Fruit fly (Drosophila melanogaster) whole organism, embryonic: ENCODE measurements around the gene CoRest.

Source experiments
- Abd-B ChIP-seq: fragments of 200-800 bp; sonication (Bioruptor generic); optimal IDR thresholded peaks from 2 replicates; lab custom pipeline; 2018; ENCODE audit warnings: missing biosample characterization, mild to moderate bottlenecking, missing genetic modification characterization, moderate library complexity
- BEAF-32 ChIP-seq: fragments of 200-800 bp; sonication (Bioruptor generic); optimal IDR thresholded peaks from 3 replicates; lab custom pipeline; 2017; ENCODE audit warnings: missing biosample characterization, missing genetic modification characterization, mild to moderate bottlenecking, moderate library complexity, missing genetic modification reagents
- C15 ChIP-seq: fragments of 200-800 bp; sonication (Bioruptor generic); IDR thresholded peaks from 3 replicates; pipeline ENCODE4 v1.3.6; 2022; ENCODE audit warnings: missing biosample characterization, missing genetic modification characterization
- CG10209 ChIP-seq: fragments of 200-800 bp; sonication (Bioruptor generic); optimal IDR thresholded peaks from 3 replicates; lab custom pipeline; 2017; ENCODE audit warnings: missing biosample characterization, mild to moderate bottlenecking, missing genetic modification characterization, missing genetic modification reagents
- CG10959 ChIP-seq: fragments of 200-800 bp; sonication (Bioruptor generic); IDR thresholded peaks from 2 replicates; pipeline ENCODE4 v1.3.6; 2022; ENCODE audit warnings: missing biosample characterization, missing genetic modification characterization
- CG11456 ChIP-seq: fragments of 200-800 bp; sonication (Bioruptor generic); IDR thresholded peaks from 3 replicates; pipeline ENCODE4 v1.3.6; 2022; ENCODE audit warnings: missing biosample characterization, missing genetic modification characterization
- CG11695 ChIP-seq: fragments of 200-800 bp; sonication (Bioruptor generic); IDR thresholded peaks from 3 replicates; pipeline ENCODE4 v1.3.6; 2022; ENCODE audit warnings: missing biosample characterization, missing genetic modification characterization
- CG11696 ChIP-seq: fragments of 200-800 bp; sonication (Bioruptor generic); IDR thresholded peaks from 2 replicates; pipeline ENCODE4 v1.3.6; 2022; ENCODE audit warnings: missing biosample characterization, missing genetic modification characterization
- CG14965 ChIP-seq: fragments of 200-800 bp; sonication (Bioruptor generic); optimal IDR thresholded peaks from 2 replicates; lab custom pipeline; 2016; ENCODE audit warnings: missing biosample characterization, missing genetic modification characterization, borderline replicate concordance
- CG15011 ChIP-seq: fragments of 200-800 bp; sonication (Bioruptor generic); optimal IDR thresholded peaks from 3 replicates; lab custom pipeline; 2018; ENCODE audit warnings: missing biosample characterization, mild to moderate bottlenecking, missing genetic modification characterization
- CG15601 ChIP-seq: fragments of 200-800 bp; sonication (Bioruptor generic); optimal IDR thresholded peaks from 3 replicates; lab custom pipeline; 2019; ENCODE audit warnings: missing biosample characterization, mild to moderate bottlenecking, missing genetic modification characterization, moderate library complexity
- CG17568 ChIP-seq: fragments of 200-800 bp; sonication (Bioruptor generic); optimal IDR thresholded peaks from 2 replicates; lab custom pipeline; 2018; ENCODE audit warnings: missing biosample characterization, mild to moderate bottlenecking, missing genetic modification characterization, moderate library complexity
- CG17612 ChIP-seq: fragments of 200-800 bp; sonication (Bioruptor generic); IDR thresholded peaks from 2 replicates; pipeline ENCODE4 v1.3.6; 2022; ENCODE audit warnings: missing biosample characterization, missing genetic modification characterization
- CG31441 ChIP-seq: fragments of 200-800 bp; sonication (Bioruptor generic); IDR thresholded peaks from 2 replicates; pipeline ENCODE4 v1.3.6; 2022; ENCODE audit warnings: missing biosample characterization, missing genetic modification characterization
- CG33213 ChIP-seq: fragments of 200-800 bp; sonication (Bioruptor generic); optimal IDR thresholded peaks from 3 replicates; lab custom pipeline; 2016; ENCODE audit warnings: missing biosample characterization, missing genetic modification characterization
- CG3847 ChIP-seq: fragments of 200-800 bp; sonication (Bioruptor generic); IDR thresholded peaks from 2 replicates; pipeline ENCODE4 v1.3.6; 2022; ENCODE audit warnings: missing biosample characterization, missing genetic modification characterization
- CG6175 ChIP-seq: fragments of 200-800 bp; sonication (Bioruptor generic); IDR thresholded peaks from 3 replicates; pipeline ENCODE4 v1.3.6; 2022; ENCODE audit warnings: missing biosample characterization, missing genetic modification characterization
- CG8765 ChIP-seq: fragments of 200-800 bp; sonication (Bioruptor generic); IDR thresholded peaks from 2 replicates; pipeline ENCODE4 v1.3.6; 2022; ENCODE audit warnings: missing biosample characterization, missing genetic modification characterization
- CG9727 ChIP-seq: fragments of 200-800 bp; sonication (Bioruptor generic); optimal IDR thresholded peaks from 3 replicates; lab custom pipeline; 2017; ENCODE audit warnings: missing biosample characterization, mild to moderate bottlenecking, missing genetic modification characterization
- CoRest ChIP-seq: fragments of 200-800 bp; sonication (Bioruptor generic); optimal IDR thresholded peaks from 3 replicates; lab custom pipeline; 2018; ENCODE audit warnings: missing biosample characterization, mild to moderate bottlenecking, missing genetic modification characterization, moderate library complexity
- D19B ChIP-seq: fragments of 200-800 bp; sonication (Bioruptor generic); optimal IDR thresholded peaks from 2 replicates; lab custom pipeline; 2017; ENCODE audit warnings: missing biosample characterization, mild to moderate bottlenecking, missing genetic modification characterization
- Dek ChIP-seq: fragments of 200-800 bp; sonication (Bioruptor generic); optimal IDR thresholded peaks from 3 replicates; lab custom pipeline; 2019; ENCODE audit warnings: missing biosample characterization, mild to moderate bottlenecking, missing genetic modification characterization, moderate library complexity
- Dp ChIP-seq: fragments of 200-800 bp; sonication (Bioruptor generic); optimal IDR thresholded peaks from 2 replicates; lab custom pipeline; 2018; ENCODE audit warnings: missing biosample characterization, mild to moderate bottlenecking, missing genetic modification characterization, moderate library complexity
- HLH3B ChIP-seq: fragments of 200-800 bp; sonication (Bioruptor generic); IDR thresholded peaks from 2 replicates; pipeline ENCODE4 v1.3.6; 2022; ENCODE audit warnings: missing biosample characterization, missing genetic modification characterization
- HmgZ ChIP-seq: fragments of 200-800 bp; sonication (Bioruptor generic); optimal IDR thresholded peaks from 2 replicates; lab custom pipeline; 2018; ENCODE audit warnings: missing biosample characterization, mild to moderate bottlenecking, missing genetic modification characterization
- Hmr ChIP-seq: fragments of 200-800 bp; sonication (Bioruptor generic); optimal IDR thresholded peaks from 3 replicates; lab custom pipeline; 2017; ENCODE audit warnings: mild to moderate bottlenecking, missing biosample characterization, missing genetic modification reagents, missing genetic modification characterization
- Hr39 ChIP-seq: fragments of >200 bp; optimal IDR thresholded peaks from 2 replicates; lab custom pipeline; 2017
- Max ChIP-seq: fragments of 200-800 bp; sonication (Bioruptor generic); optimal IDR thresholded peaks from 2 replicates; lab custom pipeline; 2016; ENCODE audit warnings: missing biosample characterization, mild to moderate bottlenecking, missing genetic modification characterization
- Med ChIP-seq: fragments of 200-800 bp; sonication (Bioruptor generic); peaks from one replicate; lab custom pipeline; 2016; ENCODE audit warnings: missing biosample characterization, missing genetic modification characterization, mild to moderate bottlenecking, inconsistent platforms, moderate library complexity
- Meics ChIP-seq: fragments of 200-800 bp; sonication (Bioruptor generic); optimal IDR thresholded peaks from 2 replicates; lab custom pipeline; 2017; ENCODE audit warnings: missing biosample characterization, mild to moderate bottlenecking, missing genetic modification characterization
- Rfx ChIP-seq: fragments of 200-800 bp; sonication (Bioruptor generic); IDR thresholded peaks from 2 replicates; pipeline ENCODE4 v1.3.6; 2022; ENCODE audit warnings: missing biosample characterization, missing genetic modification characterization
- bab2 ChIP-seq: fragments of 200-800 bp; sonication (Bioruptor generic); optimal IDR thresholded peaks from 2 replicates; lab custom pipeline; 2016; ENCODE audit warnings: missing biosample characterization, missing genetic modification characterization
- bigmax ChIP-seq: fragments of 200-800 bp; sonication (Bioruptor generic); optimal IDR thresholded peaks from 2 replicates; lab custom pipeline; 2018; ENCODE audit warnings: missing biosample characterization, mild to moderate bottlenecking, missing genetic modification characterization
- br ChIP-seq: fragments of >200 bp; optimal IDR thresholded peaks from 2 replicates; lab custom pipeline; 2017
- gro ChIP-seq: fragments of 200-800 bp; sonication (Bioruptor generic); optimal IDR thresholded peaks from 2 replicates; lab custom pipeline; 2016; ENCODE audit warnings: missing biosample characterization, missing genetic modification characterization
- hb ChIP-seq: fragments of 200-800 bp; sonication (Bioruptor generic); IDR thresholded peaks from 3 replicates; pipeline ENCODE4 v1.3.6; 2022; ENCODE audit warnings: missing biosample characterization, missing genetic modification characterization; ENCODE audit not compliant: partially characterized antibody
- klu ChIP-seq: fragments of 200-800 bp; sonication (Bioruptor generic); IDR thresholded peaks from 2 replicates; pipeline ENCODE4 v1.3.6; 2022; ENCODE audit warnings: missing biosample characterization, missing genetic modification characterization
- lbe ChIP-seq: fragments of 200-800 bp; sonication (Bioruptor generic); optimal IDR thresholded peaks from 2 replicates; lab custom pipeline; 2016; ENCODE audit warnings: missing biosample characterization, mild to moderate bottlenecking, missing genetic modification characterization
- lov ChIP-seq, 2 experiments: fragments of 200-800 bp in 1 of 2; fragments of >200 bp in 1 of 2; sonication (Bioruptor generic) in 1 of 2; IDR thresholded peaks in 1 of 2; optimal IDR thresholded peaks in 1 of 2; 2 replicates in 1 of 2; 3 replicates in 1 of 2; pipeline versions ENCODE4 v1.3.6 to Lab custom; 2017 to 2022; ENCODE audit warnings: missing biosample characterization in 1 of 2, missing genetic modification characterization in 1 of 2
- org-1 ChIP-seq: fragments of 200-800 bp; sonication (Bioruptor generic); optimal IDR thresholded peaks from 2 replicates; lab custom pipeline; 2017; ENCODE audit warnings: missing biosample characterization, missing genetic modification characterization
- prd ChIP-seq, 3 experiments: fragments of >200 bp in 2 of 3; fragments of 200-800 bp in 1 of 3; sonication (Bioruptor generic) in 1 of 3; optimal IDR thresholded peaks in 2 of 3; IDR thresholded peaks in 1 of 3; 2 replicates in 2 of 3; 3 replicates in 1 of 3; pipeline versions ENCODE4 v1.3.6 to Lab custom; 2017 to 2022; ENCODE audit warnings: missing biosample characterization in 1 of 3, missing genetic modification characterization in 1 of 3
- salm ChIP-seq: fragments of 200-800 bp; sonication (Bioruptor generic); optimal IDR thresholded peaks from 2 replicates; lab custom pipeline; 2018; ENCODE audit warnings: missing biosample characterization, mild to moderate bottlenecking, missing genetic modification characterization
- sima ChIP-seq: fragments of 200-800 bp; sonication (Bioruptor generic); optimal IDR thresholded peaks from 2 replicates; lab custom pipeline; 2016; ENCODE audit warnings: missing biosample characterization, missing genetic modification characterization
- sisA ChIP-seq: fragments of 200-800 bp; sonication (Bioruptor generic); IDR thresholded peaks from 2 replicates; pipeline ENCODE4 v1.3.6; 2022; ENCODE audit warnings: missing biosample characterization, missing genetic modification characterization
- so ChIP-seq: fragments of 200-800 bp; sonication (Bioruptor generic); IDR thresholded peaks from 3 replicates; pipeline ENCODE4 v1.3.6; 2022; ENCODE audit warnings: missing biosample characterization, missing genetic modification characterization
- stwl ChIP-seq: fragments of 200-800 bp; sonication (Bioruptor generic); optimal IDR thresholded peaks from 3 replicates; lab custom pipeline; 2018; ENCODE audit warnings: missing biosample characterization, mild to moderate bottlenecking, missing genetic modification characterization, moderate library complexity
- tio ChIP-seq: fragments of 200-800 bp; sonication (Bioruptor generic); optimal IDR thresholded peaks from 2 replicates; lab custom pipeline; 2017; ENCODE audit warnings: missing biosample characterization, missing genetic modification characterization, inconsistent platforms
- tll ChIP-seq, 2 experiments: fragments of 200-800 bp in 1 of 2; fragments of >200 bp in 1 of 2; sonication (Bioruptor generic) in 1 of 2; optimal IDR thresholded peaks; 2 replicates each; lab custom pipeline; 2017 to 2019; ENCODE audit warnings: missing biosample characterization in 2 of 2, missing genetic modification characterization in 2 of 2, mild to moderate bottlenecking in 1 of 2, moderate library complexity in 1 of 2
- vfl ChIP-seq: fragments of 200-800 bp; sonication (Bioruptor generic); optimal IDR thresholded peaks from 2 replicates; lab custom pipeline; 2016; ENCODE audit warnings: missing biosample characterization, missing genetic modification characterization

CoRest gene

DNA sequence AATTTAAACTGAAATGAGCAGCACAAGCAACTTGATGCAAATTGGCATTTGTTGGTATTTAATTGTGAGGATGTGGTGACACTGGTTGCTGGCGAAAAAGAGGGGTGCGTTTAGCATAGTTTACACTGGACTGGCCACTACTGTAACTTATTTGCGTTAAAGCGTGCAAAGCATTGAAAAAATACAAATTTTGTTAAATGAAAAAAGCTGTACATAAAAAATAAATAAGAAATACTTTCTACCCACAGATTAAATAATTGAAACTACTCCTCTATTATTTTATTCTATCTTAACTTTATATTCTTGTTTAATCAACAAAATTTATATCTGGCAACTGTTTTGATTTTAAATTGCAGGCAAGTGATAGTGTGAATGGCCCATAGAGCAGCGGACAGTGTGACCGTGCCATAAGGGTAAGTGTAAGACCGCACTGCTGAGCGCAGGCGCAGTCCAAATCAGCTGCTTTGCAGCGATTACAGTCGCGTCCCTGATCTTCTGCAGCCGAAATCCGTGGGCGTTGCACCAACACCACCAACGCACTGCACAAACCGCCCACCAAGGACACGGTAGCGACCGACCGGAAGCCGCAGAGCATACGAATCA, 44.1 kb downstream of the CoRest start, which contains the start of the genes Grip84 and car (continued):
- peak; percentile 7 for TF ChIP-seq org-1 (GFP tag; lab: Kevin White, UChicago)
- no peak for TF ChIP-seq Hmr (GFP tag; lab: Kevin White, UChicago)
- TF ChIP-seq bab2 (GFP tag; lab: Kevin White, UChicago) = peak; percentile 38
- TF ChIP-seq sima = peak; percentile 21
- peak; percentile 72 for TF ChIP-seq Rfx
- peak; percentile 36 for TF ChIP-seq HmgZ (tag; lab: Kevin White, UChicago)
- no peak for TF ChIP-seq CG14965 (GFP tag; lab: Kevin White, UChicago)
- peak; percentile 51 for TF ChIP-seq Max (GFP tag; lab: Kevin White, UChicago)
- TF ChIP-seq CG17568 = no peak
- TF ChIP-seq tll (GFP tag; optimal IDR thresholded peaks at IDR 0.05; lab: Kevin White, UChicago) = peak; percentile 8 to 89
- peak; percentile 67; the same call in 1 of the 2 replicates for TF ChIP-seq sisA
- TF ChIP-seq lov (optimal IDR thresholded peaks at IDR 0.05; lab: Kevin White, UChicago) = no peak
- no peak for TF ChIP-seq lov (GFP tag; IDR thresholded peaks at IDR 0.05; lab: Robert Waterston, UW)
- TF ChIP-seq CG11456 (GFP tag; lab: Robert Waterston, UW) = 0 out of 3 replicates have a peak, but pooled peaks have one; percentile 8
- peak; percentile 58 for TF ChIP-seq stwl (tag; lab: Kevin White, UChicago)
- no peak for TF ChIP-seq salm
- peak; percentile 27; the same call in 1 of the 2 replicates for TF ChIP-seq CG10959 (GFP tag; lab: Robert Waterston, UW)
- no peak for TF ChIP-seq hb
- no peak for TF ChIP-seq Dek
- peak; percentile 44 for TF ChIP-seq BEAF-32 (GFP tag; lab: Kevin White, UChicago)
- TF ChIP-seq CG6175 (GFP tag; lab: Robert Waterston, UW) = no peak
- TF ChIP-seq CG15601 (tag; lab: Kevin White, UChicago) = no peak
- no peak for TF ChIP-seq lbe
- peak; percentile 34 for TF ChIP-seq gro
- TF ChIP-seq CG17612 (GFP tag; lab: Robert Waterston, UW) = no peak
- TF ChIP-seq CG8765 (GFP tag; lab: Robert Waterston, UW) = 0 out of 2 replicates have a peak, but pooled peaks have one; percentile 48
- TF ChIP-seq Hr39 (lab: Kevin White, UChicago) = no peak
- no peak for TF ChIP-seq CG10209 (GFP tag; lab: Kevin White, UChicago)
- TF ChIP-seq br (lab: Kevin White, UChicago) = no peak
- TF ChIP-seq HLH3B (GFP tag; lab: Robert Waterston, UW) = peak; percentile 55; the same call in 1 of the 2 replicates
- TF ChIP-seq klu (GFP tag; lab: Robert Waterston, UW) = peak; percentile 66; the same call in 1 of the 2 replicates
- no peak for TF ChIP-seq tio (GFP tag; lab: Kevin White, UChicago)
- TF ChIP-seq Meics (GFP tag; lab: Kevin White, UChicago) = peak; percentile 68
- no peak for TF ChIP-seq CG11696
- no peak for TF ChIP-seq CG33213 (GFP tag; lab: Kevin White, UChicago)
- no peak for TF ChIP-seq bigmax (GFP tag; lab: Kevin White, UChicago)
- TF ChIP-seq vfl = no peak
- peak; percentile 82 for TF ChIP-seq Abd-B (GFP tag; lab: Kevin White, UChicago)
- TF ChIP-seq CG31441 = no peak; the same call in 1 of the 2 replicates
- no peak for TF ChIP-seq prd (optimal IDR thresholded peaks at IDR 0.05; lab: Kevin White, UChicago)
- peak; percentile 77 for TF ChIP-seq prd (GFP tag; IDR thresholded peaks at IDR 0.05; lab: Robert Waterston, UW)
- 0 out of 3 replicates have a peak, but pooled peaks have one; percentile 31 for TF ChIP-seq C15 (GFP tag; lab: Robert Waterston, UW)
- 0 out of 3 replicates have a peak, but pooled peaks have one; percentile 33 for TF ChIP-seq CG11695
- TF ChIP-seq so (GFP tag; lab: Robert Waterston, UW) = no peak
- TF ChIP-seq CG9727 (GFP tag; lab: Kevin White, UChicago) = peak; percentile 70
- no peak for TF ChIP-seq CG15011 (GFP tag; lab: Kevin White, UChicago)
- peak; percentile 88 for TF ChIP-seq CoRest (tag; lab: Kevin White, UChicago)
- TF ChIP-seq Dp (GFP tag; lab: Kevin White, UChicago) = peak; percentile 22
- TF ChIP-seq CG3847 (GFP tag; lab: Robert Waterston, UW) = peak; percentile 74
- peak; percentile 57 for TF ChIP-seq D19B (GFP tag; lab: Kevin White, UChicago)
- TF ChIP-seq Med (GFP tag; lab: Kevin White, UChicago) = peak; percentile 88
